Fruit fly (Drosophila melanogaster) whole organism, wandering third instar larva: ENCODE measurements around the gene ppk24.
A peak's percentile ranks its signal among the peaks of the same experiment; 100 is the strongest.

ENCODE experiments used
- Abd-B ChIP-seq: fragments of >200 bp; optimal IDR thresholded peaks from 2 replicates; lab custom pipeline; 2017; ENCODE audit warnings: missing biosample characterization, missing genetic modification characterization
- CG32264 ChIP-seq: fragments of 200-800 bp; sonication (Bioruptor generic); optimal IDR thresholded peaks from 2 replicates; lab custom pipeline; 2016; ENCODE audit warnings: missing biosample characterization, missing genetic modification characterization
- CG9705 ChIP-seq: fragments of 200-800 bp; sonication (Bioruptor generic); optimal IDR thresholded peaks from 2 replicates; lab custom pipeline; 2018; ENCODE audit warnings: missing biosample characterization, mild to moderate bottlenecking, missing genetic modification characterization
- CrebA ChIP-seq: fragments of 200-800 bp; sonication (Bioruptor generic); optimal IDR thresholded peaks from 2 replicates; lab custom pipeline; 2016; ENCODE audit warnings: missing biosample characterization, mild to moderate bottlenecking, missing genetic modification characterization, borderline replicate concordance
- Dfd ChIP-seq: fragments of >200 bp; optimal IDR thresholded peaks from 2 replicates; lab custom pipeline; 2017; ENCODE audit warnings: missing biosample characterization, missing genetic modification characterization
- Dif ChIP-seq: fragments of 200-275, 200-300 bp; sonication (Bioruptor generic); optimal IDR thresholded peaks from 2 replicates; lab custom pipeline; 2018; ENCODE audit warnings: missing biosample characterization, missing genetic modification characterization; ENCODE audit not compliant: partially characterized antibody
- GATAd ChIP-seq: sonication (Bioruptor generic); optimal IDR thresholded peaks from 2 replicates; lab custom pipeline; 2016; ENCODE audit warnings: missing biosample characterization, missing genetic modification characterization
- HLH106 ChIP-seq: fragments of 200-800 bp; optimal IDR thresholded peaks from 3 replicates; lab custom pipeline; 2019; ENCODE audit warnings: missing biosample characterization, mild to moderate bottlenecking, missing genetic modification characterization, moderate library complexity
- Hnf4 ChIP-seq: fragments of 200-800 bp; sonication (Bioruptor generic); optimal IDR thresholded peaks from 2 replicates; lab custom pipeline; 2016; ENCODE audit warnings: missing biosample characterization, mild to moderate bottlenecking, missing genetic modification characterization
- Hr78 ChIP-seq: fragments of >200 bp; optimal IDR thresholded peaks from 2 replicates; lab custom pipeline; 2017; ENCODE audit warnings: missing biosample characterization, missing genetic modification characterization
- Hr83 ChIP-seq: fragments of 200-300 bp; sonication (Bioruptor generic); optimal IDR thresholded peaks from 2 replicates; lab custom pipeline; 2016; ENCODE audit warnings: missing biosample characterization, mild to moderate bottlenecking, missing genetic modification characterization, moderate library complexity; ENCODE audit not compliant: poor library complexity, severe bottlenecking
- Jra ChIP-seq: sonication (Bioruptor generic); optimal IDR thresholded peaks from 2 replicates; lab custom pipeline; 2016; ENCODE audit warnings: missing biosample characterization, missing genetic modification characterization
- Mio ChIP-seq: sonication (Bioruptor generic); optimal IDR thresholded peaks from 2 replicates; lab custom pipeline; 2016; ENCODE audit warnings: missing biosample characterization, missing genetic modification characterization
- Myc ChIP-seq: fragments of >200 bp; optimal IDR thresholded peaks from 2 replicates; lab custom pipeline; 2017
- N ChIP-seq: fragments of >200 bp; optimal IDR thresholded peaks from 2 replicates; lab custom pipeline; 2018; ENCODE audit warnings: missing biosample characterization, missing external identifiers, missing genetic modification characterization
- OdsH ChIP-seq: fragments of 200-800 bp; sonication (Bioruptor generic); optimal IDR thresholded peaks from 2 replicates; lab custom pipeline; 2016; ENCODE audit warnings: missing biosample characterization, mild to moderate bottlenecking, missing genetic modification characterization
- Rel ChIP-seq, 2 experiments: fragments of 200-800 bp; sonication (Bioruptor generic) in 1 of 2; optimal IDR thresholded peaks; 2 replicates in 1 of 2; 3 replicates in 1 of 2; lab custom pipeline; 2016 to 2019; ENCODE audit warnings: mild to moderate bottlenecking in 2 of 2, missing biosample characterization in 2 of 2, missing genetic modification characterization in 2 of 2, moderate library complexity in 1 of 2
- Sp1 ChIP-seq: fragments of 200-800 bp; sonication (Bioruptor generic); optimal IDR thresholded peaks from 3 replicates; lab custom pipeline; 2019; ENCODE audit warnings: missing biosample characterization, mild to moderate bottlenecking, missing genetic modification characterization, moderate library complexity
- Vsx2 ChIP-seq: fragments of 200-300, 225-300 bp; sonication (Bioruptor generic); optimal IDR thresholded peaks from 2 replicates; lab custom pipeline; 2018; ENCODE audit warnings: missing biosample characterization, missing genetic modification characterization; ENCODE audit not compliant: partially characterized antibody
- br ChIP-seq: fragments of 200-800 bp; sonication (Bioruptor generic); optimal IDR thresholded peaks from 2 replicates; lab custom pipeline; 2016; ENCODE audit warnings: missing biosample characterization, missing genetic modification characterization
- brk ChIP-seq: fragments of 200-800 bp; sonication (Bioruptor generic); optimal IDR thresholded peaks from 2 replicates; lab custom pipeline; 2016; ENCODE audit warnings: missing biosample characterization, mild to moderate bottlenecking, missing genetic modification characterization
- dl ChIP-seq, 2 experiments: fragments of 175-275, 200-275 bp in 1 of 2; fragments of 200-275 bp in 1 of 2; sonication (Bioruptor generic); optimal IDR thresholded peaks; lab custom pipeline; 2018; ENCODE audit warnings: mild to moderate bottlenecking in 2 of 2, missing biosample characterization in 2 of 2, missing genetic modification characterization in 2 of 2, moderate library complexity in 2 of 2; ENCODE audit not compliant: partially characterized antibody in 2 of 2, insufficient read depth in 1 of 2
- dmrt93B ChIP-seq: fragments of 200-800 bp; sonication (Bioruptor generic); optimal IDR thresholded peaks from 2 replicates; lab custom pipeline; 2018; ENCODE audit warnings: missing biosample characterization, mild to moderate bottlenecking, missing genetic modification characterization
- dsf ChIP-seq: sonication (Bioruptor generic); optimal IDR thresholded peaks from 2 replicates; lab custom pipeline; 2016; ENCODE audit warnings: missing biosample characterization, missing genetic modification characterization, borderline replicate concordance
- ey ChIP-seq: fragments of 200-800 bp; sonication (Bioruptor generic); optimal IDR thresholded peaks from 2 replicates; lab custom pipeline; 2016; ENCODE audit warnings: missing biosample characterization, missing genetic modification characterization
- foxo ChIP-seq, 2 experiments: fragments of 200-800 bp; sonication (Bioruptor generic); optimal IDR thresholded peaks; 2 replicates in 1 of 2; 3 replicates in 1 of 2; lab custom pipeline; 2016 to 2017; ENCODE audit warnings: missing biosample characterization in 2 of 2, missing genetic modification characterization in 2 of 2
- fru ChIP-seq: fragments of 200-800 bp; sonication (Bioruptor generic); optimal IDR thresholded peaks from 3 replicates; lab custom pipeline; 2016; ENCODE audit warnings: missing biosample characterization, mild to moderate bottlenecking, missing genetic modification characterization
- h ChIP-seq: fragments of 200-800 bp; sonication (Bioruptor generic); optimal IDR thresholded peaks from 3 replicates; lab custom pipeline; 2016; ENCODE audit warnings: missing biosample characterization, mild to moderate bottlenecking, missing genetic modification characterization
- jim ChIP-seq: fragments of 175-275, 200-325 bp; sonication (Bioruptor generic); optimal IDR thresholded peaks from 2 replicates; lab custom pipeline; 2016; ENCODE audit warnings: missing biosample characterization, mild to moderate bottlenecking, missing genetic modification characterization
- lola ChIP-seq: fragments of >200 bp; optimal IDR thresholded peaks from 2 replicates; lab custom pipeline; 2017; ENCODE audit warnings: missing biosample characterization, missing genetic modification characterization
- pan ChIP-seq: fragments of >200 bp; optimal IDR thresholded peaks from 2 replicates; lab custom pipeline; 2017
- psq ChIP-seq: fragments of 200-800 bp; sonication (Bioruptor generic); optimal IDR thresholded peaks from 3 replicates; lab custom pipeline; 2017; ENCODE audit warnings: missing biosample characterization, mild to moderate bottlenecking, missing genetic modification characterization, moderate library complexity
- rgr ChIP-seq: fragments of 200-800 bp; sonication (Bioruptor generic); optimal IDR thresholded peaks from 3 replicates; lab custom pipeline; 2016; ENCODE audit warnings: missing biosample characterization, mild to moderate bottlenecking, missing genetic modification characterization
- sage ChIP-seq: fragments of 200-800 bp; sonication (Bioruptor generic); optimal IDR thresholded peaks from 2 replicates; lab custom pipeline; 2016; ENCODE audit warnings: missing biosample characterization, mild to moderate bottlenecking, missing genetic modification characterization
- sv ChIP-seq: fragments of 200-800 bp; sonication (Bioruptor generic); optimal IDR thresholded peaks from 3 replicates; lab custom pipeline; 2016; ENCODE audit warnings: missing biosample characterization, missing genetic modification characterization
- tai ChIP-seq: sonication (Bioruptor generic); optimal IDR thresholded peaks from 2 replicates; lab custom pipeline; 2016; ENCODE audit warnings: missing biosample characterization, missing genetic modification characterization
- usp ChIP-seq: fragments of >200 bp; optimal IDR thresholded peaks from 2 replicates; lab custom pipeline; 2017; ENCODE audit warnings: missing biosample characterization, missing genetic modification characterization
- woc ChIP-seq: sonication (Bioruptor generic); optimal IDR thresholded peaks from 2 replicates; lab custom pipeline; 2016; ENCODE audit warnings: missing biosample characterization, mild to moderate bottlenecking, missing genetic modification characterization

ppk24 gene

dm6 chr3R:31301527-31301926 lies 36.0 kb downstream of the ppk24 start:
- TF ChIP-seq Vsx2 (GFP tag; lab: Kevin White, UChicago), result peak; percentile 30
- no peak for TF ChIP-seq fru (GFP tag; lab: Kevin White, UChicago)
- TF ChIP-seq Abd-B (GFP tag; lab: Kevin White, UChicago), result no peak
- TF ChIP-seq tai (GFP tag; lab: Kevin White, UChicago), result no peak
- TF ChIP-seq Mio (GFP tag; lab: Kevin White, UChicago), result no peak

- no peak for TF ChIP-seq fru (GFP tag; lab: Kevin White, UChicago)
- no peak for TF ChIP-seq Hr83
- no peak for TF ChIP-seq N
- TF ChIP-seq woc (GFP tag; lab: Kevin White, UChicago), result no peak
- TF ChIP-seq, all 38 proteins: peak for 0
Observed at dm6 chr3R:31305284-31305683, 39.8 kb downstream of the ppk24 start, which contains the start of gene pHCl-2. Gene pHCl-2, minus strand, starts transcription at chr3R:31305384.

- no peak for TF ChIP-seq OdsH (GFP tag; lab: Kevin White, UChicago)
- no peak for TF ChIP-seq Abd-B (GFP tag; lab: Kevin White, UChicago)
- no peak for TF ChIP-seq pan (lab: Kevin White, UChicago)
- no peak for TF ChIP-seq jim (GFP tag; lab: Kevin White, UChicago)
Observed at dm6 chr3R:31306454-31306853, 40.9 kb downstream of the ppk24 start.

dm6 chr3R:31308855-31309646 lies 43.5 kb downstream of the ppk24 start:
- TF ChIP-seq Dfd (GFP tag; lab: Kevin White, UChicago) (no peak), Sp1 (GFP tag; lab: Kevin White, UChicago) (peak; percentile 80), CG9705 (GFP tag; lab: Kevin White, UChicago) (peak; percentile 41), N (no peak), foxo (GFP tag; optimal IDR thresholded peaks at IDR 0.05; lab: Kevin White, UChicago) (peak in 1 of 2 experiments; percentile 81), br (GFP tag; lab: Kevin White, UChicago) (peak; percentile 82), brk (no peak), HLH106 (tag; lab: Kevin White, UChicago) (peak; percentile 79), woc (GFP tag; lab: Kevin White, UChicago) (peak; percentile 67), fru (GFP tag; lab: Kevin White, UChicago) (peak; percentile 85), Dif (GFP tag; lab: Kevin White, UChicago) (no peak), GATAd (GFP tag; lab: Kevin White, UChicago) (no peak), pan (lab: Kevin White, UChicago) (no peak), tai (GFP tag; lab: Kevin White, UChicago) (no peak), psq (peak; percentile 62), h (GFP tag; lab: Kevin White, UChicago) (peak; percentile 81), lola (GFP tag; lab: Kevin White, UChicago) (no peak), dsf (GFP tag; lab: Kevin White, UChicago) (no peak), sv (GFP tag; lab: Kevin White, UChicago) (no peak), CG32264 (GFP tag; lab: Kevin White, UChicago) (peak; percentile 60), dmrt93B (GFP tag; lab: Kevin White, UChicago) (peak; percentile 53), dl (GFP tag; optimal IDR thresholded peaks at IDR 0.05; lab: Kevin White, UChicago; ENCODE audit: insufficient read depth in 1 of 2, partially characterized antibody in 2 of 2) (no peak), Hr83 (no peak), sage (peak; percentile 36), Rel (GFP tag; optimal IDR thresholded peaks at IDR 0.05; lab: Kevin White, UChicago) (no peak), Rel (tag; optimal IDR thresholded peaks at IDR 0.05; lab: Kevin White, UChicago) (peak; percentile 4), OdsH (GFP tag; lab: Kevin White, UChicago) (peak; percentile 51), ey (peak; percentile 70), Myc (lab: Kevin White, UChicago) (no peak), Hnf4 (GFP tag; lab: Kevin White, UChicago) (peak; percentile 56), jim (GFP tag; lab: Kevin White, UChicago) (no peak), rgr (GFP tag; lab: Kevin White, UChicago) (peak; percentile 56), Abd-B (GFP tag; lab: Kevin White, UChicago) (no peak), usp (GFP tag; lab: Kevin White, UChicago) (no peak), Jra (peak; percentile 54), Hr78 (no peak), CrebA (GFP tag; lab: Kevin White, UChicago) (no peak)
